Worm (Caenorhabditis elegans) whole organism, late embryonic: ENCODE measurements around the gene snap-1.

ENCODE experiments used
- ceh-6 ChIP-seq: fragments of 200-800 bp; sonication (Bioruptor generic); optimal IDR thresholded peaks from 2 replicates; lab custom pipeline; 2018; ENCODE audit warnings: mild to moderate bottlenecking, missing genetic modification characterization, missing compliant biosample characterization
- hlh-30 ChIP-seq: sonication (generic microtip); optimal IDR thresholded peaks from 2 replicates; lab custom pipeline; 2017; ENCODE audit warnings: antibody characterized with exemption, missing genetic modification characterization, missing compliant biosample characterization; ENCODE audit not compliant: insufficient read depth
- madf-2 ChIP-seq: sonication (generic microtip); optimal IDR thresholded peaks from 2 replicates; lab custom pipeline; 2017; ENCODE audit warnings: missing genetic modification characterization, missing compliant biosample characterization
- pha-4 ChIP-seq: fragments of 150-350 bp; optimal IDR thresholded peaks from 2 replicates; lab custom pipeline; 2018; ENCODE audit warnings: missing biosample characterization, missing genetic modification reagents, missing genetic modification characterization
- pqm-1 ChIP-seq: sonication (generic microtip); optimal IDR thresholded peaks from 2 replicates; lab custom pipeline; 2016; ENCODE audit warnings: missing genetic modification characterization, missing compliant biosample characterization

DNA sequence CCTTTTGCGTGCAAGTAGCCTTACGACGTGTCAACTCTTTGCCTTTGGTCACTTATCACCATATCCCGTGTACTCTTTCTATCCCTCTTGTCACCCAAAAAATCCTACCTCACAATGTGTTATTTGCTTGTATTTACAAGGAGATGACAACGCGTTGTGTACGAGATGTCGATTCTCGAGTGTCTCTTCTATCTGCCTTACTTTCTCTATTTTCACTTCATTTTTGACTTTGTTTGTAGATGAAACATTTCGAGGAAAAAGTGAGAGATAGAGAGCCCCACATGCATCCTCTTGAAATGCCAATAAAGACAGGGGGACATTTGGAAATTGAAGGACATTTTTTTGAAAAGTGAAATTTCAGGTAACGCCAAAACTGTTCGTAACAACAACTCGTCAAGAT is 19.6 kb upstream of the snap-1 start:
- no peak for TF ChIP-seq pqm-1 (tag; lab: Kevin White, UChicago)
- TF ChIP-seq madf-2 (tag; lab: Kevin White, UChicago), result no peak
- no peak for TF ChIP-seq hlh-30 (tag; lab: Kevin White, UChicago)
- TF ChIP-seq pha-4 (tag; lab: Kevin White, UChicago), result no peak
- no peak for TF ChIP-seq ceh-6 (GFP tag; lab: Kevin White, UChicago)
